Worm (Caenorhabditis elegans): Measurements from ENCODE around the gene ZK822.10.

ce11 chrIV:11892545-11892944 lies 24.4 kb upstream of the ZK822.10 start:
- TF ChIP-seq ztf-4 (tag; optimal IDR thresholded peaks at IDR 0.05) (no peak), F13H6.1 (tag; optimal IDR thresholded peaks at IDR 0.05) (no peak), lin-13 (GFP tag; optimal IDR thresholded peaks at IDR 0.05) (no peak), elt-3 (tag; optimal IDR thresholded peaks at IDR 0.05) (no peak), aly-2 (tag; optimal IDR thresholded peaks at IDR 0.05) (no peak), egl-27 (tag; optimal IDR thresholded peaks at IDR 0.05) (no peak), unc-62 (GFP tag; optimal IDR thresholded peaks at IDR 0.05) (no peak), ZK546.5 (tag; optimal IDR thresholded peaks at IDR 0.05) (no peak), nhr-12 (tag; optimal IDR thresholded peaks at IDR 0.05) (no peak)
